Fruit fly (Drosophila melanogaster): ENCODE measurements around the gene Srx.

Gene Srx

dm6 chrX:17820252-17820651, 36.5 kb upstream of the Srx start (continued):
- TF ChIP-seq tup (GFP tag; optimal IDR thresholded peaks at IDR 0.05), result no peak
- TF ChIP-seq ssp (GFP tag; IDR thresholded peaks at IDR 0.05), result no peak
- TF ChIP-seq Dref (GFP tag; IDR thresholded peaks at IDR 0.05), result no peak
- TF ChIP-seq CHES-1-like (GFP tag; optimal IDR thresholded peaks at IDR 0.05), result no peak
- no peak for TF ChIP-seq al (GFP tag; IDR thresholded peaks at IDR 0.05)
- TF ChIP-seq run (tag; optimal IDR thresholded peaks at IDR 0.05), result no peak
- no peak for TF ChIP-seq CG17612 (GFP tag; IDR thresholded peaks at IDR 0.05)
- TF ChIP-seq Ets65A (GFP tag), result peak; percentile 95
- peak; percentile 48; the same call in 1 of the 3 replicates for TF ChIP-seq CG11560 (tag; IDR thresholded peaks at IDR 0.05)
- no peak for TF ChIP-seq otp (GFP tag; IDR thresholded peaks at IDR 0.05)
- TF ChIP-seq exex (tag; optimal IDR thresholded peaks at IDR 0.05), result no peak
- no peak for TF ChIP-seq gsb (GFP tag; IDR thresholded peaks at IDR 0.05)
- TF ChIP-seq CG17186 (GFP tag; optimal IDR thresholded peaks at IDR 0.05), result no peak
- no peak for TF ChIP-seq Optix (GFP tag; IDR thresholded peaks at IDR 0.05)
- no peak for TF ChIP-seq gsb-n (tag; optimal IDR thresholded peaks at IDR 0.05)
- TF ChIP-seq amos (GFP tag; IDR thresholded peaks at IDR 0.05; ENCODE audit: partially characterized antibody), result peak; percentile 59
- no peak for TF ChIP-seq CG15011 (GFP tag; optimal IDR thresholded peaks at IDR 0.05)
- no peak for TF ChIP-seq fd96Cb (tag; optimal IDR thresholded peaks at IDR 0.05)
- no peak for TF ChIP-seq CG2202 (tag; optimal IDR thresholded peaks at IDR 0.05)
- no peak for TF ChIP-seq E2f1 (GFP tag; IDR thresholded peaks at IDR 0.05)
- no peak for TF ChIP-seq ac (GFP tag; optimal IDR thresholded peaks at IDR 0.05)
- no peak for TF ChIP-seq CG10209 (GFP tag; optimal IDR thresholded peaks at IDR 0.05)
- TF ChIP-seq CG12104 (GFP tag; optimal IDR thresholded peaks at IDR 0.05), result no peak
- TF ChIP-seq NC2β (GFP tag; optimal IDR thresholded peaks at IDR 0.05), result no peak
- TF ChIP-seq CG3995 (GFP tag; optimal IDR thresholded peaks at IDR 0.05), result no peak
- no peak for TF ChIP-seq CG31388 (GFP tag; optimal IDR thresholded peaks at IDR 0.05)
- TF ChIP-seq NFAT (GFP tag; IDR thresholded peaks at IDR 0.05), result peak; percentile 48
- peak; percentile 11 for TF ChIP-seq CG15514 (GFP tag; optimal IDR thresholded peaks at IDR 0.05)
- no peak for TF ChIP-seq CG31224 (GFP tag; IDR thresholded peaks at IDR 0.05)
- TF ChIP-seq Fer2 (tag; optimal IDR thresholded peaks at IDR 0.05), result no peak
- TF ChIP-seq CG8765 (GFP tag; IDR thresholded peaks at IDR 0.05), result no peak
- TF ChIP-seq CG6813 (GFP tag; optimal IDR thresholded peaks at IDR 0.05), result no peak
- no peak for TF ChIP-seq CG7928 (GFP tag; optimal IDR thresholded peaks at IDR 0.05)
- no peak for TF ChIP-seq ATbp (GFP tag; optimal IDR thresholded peaks at IDR 0.05)
- no peak for TF ChIP-seq Mes4 (GFP tag; optimal IDR thresholded peaks at IDR 0.05)
- TF ChIP-seq esg (GFP tag; conservative IDR thresholded peaks at IDR 0.05), result no peak
- TF ChIP-seq CG1832 (GFP tag; optimal IDR thresholded peaks at IDR 0.05), result no peak
- no peak for TF ChIP-seq C15 (GFP tag; IDR thresholded peaks at IDR 0.05)
- no peak for TF ChIP-seq B-H2 (GFP tag; optimal IDR thresholded peaks at IDR 0.05)
- TF ChIP-seq E2f2 (GFP tag; IDR thresholded peaks at IDR 0.05), result no peak
- no peak for TF ChIP-seq luna (GFP tag; optimal IDR thresholded peaks at IDR 0.05)
- no peak for TF ChIP-seq onecut (GFP tag; IDR thresholded peaks at IDR 0.05)
- peak; percentile 8 for TF ChIP-seq CG8089 (GFP tag; optimal IDR thresholded peaks at IDR 0.05)
- TF ChIP-seq CG14860 (GFP tag; IDR thresholded peaks at IDR 0.05; ENCODE audit: partially characterized antibody), result no peak
- peak; percentile 33 for TF ChIP-seq CG2712 (tag; optimal IDR thresholded peaks at IDR 0.05)
- no peak for TF ChIP-seq Dll (GFP tag; IDR thresholded peaks at IDR 0.05; ENCODE audit: partially characterized antibody)
- no peak for TF ChIP-seq CG15073 (GFP tag; optimal IDR thresholded peaks at IDR 0.05)
- no peak for TF ChIP-seq CG13123 (GFP tag; optimal IDR thresholded peaks at IDR 0.05)
- 0 out of 3 replicates have a peak, but pooled peaks have one; percentile 32 for TF ChIP-seq Dbx (GFP tag; IDR thresholded peaks at IDR 0.05)
- TF ChIP-seq Aef1 (GFP tag; IDR thresholded peaks at IDR 0.05), result 0 out of 3 replicates have a peak, but pooled peaks have one; percentile 16
- no peak for TF ChIP-seq pho (GFP tag; optimal IDR thresholded peaks at IDR 0.05)
- no peak for TF ChIP-seq unpg (GFP tag; optimal IDR thresholded peaks at IDR 0.05)
